Fruit fly (Drosophila melanogaster) whole organism, embryonic: ENCODE measurements around the gene yellow-e.

Source experiments
- BEAF-32 ChIP-seq: fragments of 200-800 bp; sonication (Bioruptor generic); optimal IDR thresholded peaks from 3 replicates; lab custom pipeline; 2017; ENCODE audit warnings: missing biosample characterization, missing genetic modification characterization, mild to moderate bottlenecking, moderate library complexity, missing genetic modification reagents
- BtbVII ChIP-seq: fragments of 200-800 bp; sonication (Bioruptor generic); optimal IDR thresholded peaks from 3 replicates; lab custom pipeline; 2017; ENCODE audit warnings: missing biosample characterization, mild to moderate bottlenecking, missing genetic modification characterization
- CG10959 ChIP-seq: fragments of 200-800 bp; sonication (Bioruptor generic); IDR thresholded peaks from 2 replicates; pipeline ENCODE4 v1.3.6; 2022; ENCODE audit warnings: missing biosample characterization, missing genetic modification characterization
- CG11456 ChIP-seq: fragments of 200-800 bp; sonication (Bioruptor generic); IDR thresholded peaks from 3 replicates; pipeline ENCODE4 v1.3.6; 2022; ENCODE audit warnings: missing biosample characterization, missing genetic modification characterization
- CG11560 ChIP-seq: fragments of 200-800 bp; sonication (Bioruptor generic); IDR thresholded peaks from 3 replicates; pipeline ENCODE4 v1.3.6; 2022; ENCODE audit warnings: missing biosample characterization, missing genetic modification characterization
- CG17385 ChIP-seq: fragments of 200-800 bp; sonication (Bioruptor generic); optimal IDR thresholded peaks from 3 replicates; lab custom pipeline; 2018; ENCODE audit warnings: missing biosample characterization, mild to moderate bottlenecking, missing genetic modification characterization
- CG18599 ChIP-seq: fragments of 200-800 bp; sonication (Bioruptor generic); optimal IDR thresholded peaks from 3 replicates; lab custom pipeline; 2017; ENCODE audit warnings: missing biosample characterization, missing genetic modification characterization, mild to moderate bottlenecking, moderate library complexity, missing genetic modification reagents
- CG30431 ChIP-seq: fragments of 200-800 bp; sonication (Bioruptor generic); optimal IDR thresholded peaks from 2 replicates; lab custom pipeline; 2017; ENCODE audit warnings: missing biosample characterization, missing genetic modification characterization
- CG3065 ChIP-seq: fragments of 200-800 bp; sonication (Bioruptor generic); optimal IDR thresholded peaks from 2 replicates; lab custom pipeline; 2016; ENCODE audit warnings: missing biosample characterization, missing genetic modification characterization
- CG32532 ChIP-seq: fragments of 200-800 bp; sonication (Bioruptor generic); IDR thresholded peaks from 2 replicates; pipeline ENCODE4 v1.3.6; 2022; ENCODE audit warnings: missing biosample characterization, missing genetic modification characterization
- CG4328 ChIP-seq: fragments of 200-800 bp; sonication (Bioruptor generic); optimal IDR thresholded peaks from 3 replicates; lab custom pipeline; 2017; ENCODE audit warnings: missing biosample characterization, missing genetic modification reagents, missing genetic modification characterization
- CG6254 ChIP-seq: fragments of 200-800 bp; sonication (Bioruptor generic); optimal IDR thresholded peaks from 3 replicates; lab custom pipeline; 2017; ENCODE audit warnings: mild to moderate bottlenecking, missing biosample characterization, missing genetic modification reagents, missing genetic modification characterization
- CG7745 ChIP-seq: fragments of 200-800 bp; sonication (Bioruptor generic); optimal IDR thresholded peaks from 2 replicates; lab custom pipeline; 2018; ENCODE audit warnings: missing biosample characterization, mild to moderate bottlenecking, missing genetic modification characterization, moderate library complexity
- CG7839 ChIP-seq: fragments of 200-800 bp; sonication (Bioruptor generic); optimal IDR thresholded peaks from 3 replicates; lab custom pipeline; 2018; ENCODE audit warnings: missing biosample characterization, mild to moderate bottlenecking, missing genetic modification characterization, moderate library complexity
- CG9817 ChIP-seq: fragments of 200-800 bp; sonication (Bioruptor generic); optimal IDR thresholded peaks from 2 replicates; lab custom pipeline; 2018; ENCODE audit warnings: missing biosample characterization, mild to moderate bottlenecking, missing genetic modification characterization, moderate library complexity
- CTCF ChIP-seq: fragments of 200-800 bp; sonication (Bioruptor generic); optimal IDR thresholded peaks from 2 replicates; lab custom pipeline; 2017; ENCODE audit warnings: missing biosample characterization, mild to moderate bottlenecking, missing genetic modification characterization, moderate library complexity
- CoRest ChIP-seq: fragments of 200-800 bp; sonication (Bioruptor generic); optimal IDR thresholded peaks from 3 replicates; lab custom pipeline; 2018; ENCODE audit warnings: missing biosample characterization, mild to moderate bottlenecking, missing genetic modification characterization, moderate library complexity
- CrebB ChIP-seq: fragments of 200-800 bp; sonication (Bioruptor generic); optimal IDR thresholded peaks from 3 replicates; lab custom pipeline; 2018; ENCODE audit warnings: missing biosample characterization, mild to moderate bottlenecking, missing genetic modification characterization
- Fer2 ChIP-seq: fragments of 200-800 bp; sonication (Bioruptor generic); optimal IDR thresholded peaks from 2 replicates; lab custom pipeline; 2018; ENCODE audit warnings: missing biosample characterization, mild to moderate bottlenecking, missing genetic modification characterization, moderate library complexity
- GATAe ChIP-seq: fragments of 200-800 bp; sonication (Bioruptor generic); conservative IDR thresholded peaks from 2 replicates; pipeline ENCODE4 v1.3.6; 2022; ENCODE audit warnings: missing biosample characterization, missing genetic modification characterization
- HLH4C ChIP-seq: fragments of 200-800 bp; sonication (Bioruptor generic); IDR thresholded peaks from 3 replicates; pipeline ENCODE4 v1.3.6; 2022; ENCODE audit warnings: missing biosample characterization, missing genetic modification characterization; ENCODE audit not compliant: partially characterized antibody
- Hr78 ChIP-seq, 2 experiments: fragments of 200-800 bp in 1 of 2; fragments of >200 bp in 1 of 2; sonication (Bioruptor generic) in 1 of 2; optimal IDR thresholded peaks; 2 replicates each; lab custom pipeline; 2017 to 2019; ENCODE audit warnings: missing biosample characterization in 2 of 2, missing genetic modification characterization in 2 of 2, mild to moderate bottlenecking in 1 of 2, moderate library complexity in 1 of 2
- NC2α ChIP-seq: fragments of 200-800 bp; sonication (Bioruptor generic); optimal IDR thresholded peaks from 2 replicates; lab custom pipeline; 2016; ENCODE audit warnings: missing biosample characterization, missing genetic modification characterization
- NK7.1 ChIP-seq: fragments of 200-800 bp; sonication (Bioruptor generic); optimal IDR thresholded peaks from 3 replicates; lab custom pipeline; 2016; ENCODE audit warnings: missing biosample characterization, missing genetic modification characterization
- PHDP ChIP-seq: fragments of 200-800 bp; sonication (Bioruptor generic); optimal IDR thresholded peaks from 3 replicates; lab custom pipeline; 2018; ENCODE audit warnings: missing biosample characterization, mild to moderate bottlenecking, missing genetic modification characterization, moderate library complexity
- Poxn ChIP-seq: fragments of 200-800 bp; sonication (Bioruptor generic); IDR thresholded peaks from 2 replicates; pipeline ENCODE4 v1.3.6; 2022; ENCODE audit warnings: missing biosample characterization, missing genetic modification characterization
- Stat92E ChIP-seq, 3 experiments: fragments of >200 bp in 2 of 3; fragments of 200-800 bp in 1 of 3; sonication (Bioruptor generic) in 1 of 3; optimal IDR thresholded peaks; 2 replicates each; lab custom pipeline; 2017 to 2019; ENCODE audit warnings: missing biosample characterization in 3 of 3, missing genetic modification characterization in 3 of 3, mild to moderate bottlenecking in 1 of 3, moderate library complexity in 1 of 3
- Trl ChIP-seq, 3 experiments: fragments of >200 bp in 2 of 3; fragments of 200-800 bp in 1 of 3; sonication (Bioruptor generic) in 1 of 3; optimal IDR thresholded peaks; 2 replicates in 1 of 3; 3 replicates in 2 of 3; lab custom pipeline; 2016 to 2017; ENCODE audit warnings: missing biosample characterization in 1 of 3, missing genetic modification characterization in 1 of 3
- Xrp1 ChIP-seq: fragments of 200-800 bp; sonication (Bioruptor generic); IDR thresholded peaks from 2 replicates; pipeline ENCODE4 v1.3.6; 2022; ENCODE audit warnings: missing biosample characterization, missing genetic modification characterization
- ap ChIP-seq: fragments of 200-800 bp; sonication (Bioruptor generic); IDR thresholded peaks from 2 replicates; pipeline ENCODE4 v1.3.6; 2022; ENCODE audit warnings: missing biosample characterization, missing genetic modification characterization
- bab2 ChIP-seq: fragments of 200-800 bp; sonication (Bioruptor generic); optimal IDR thresholded peaks from 2 replicates; lab custom pipeline; 2016; ENCODE audit warnings: missing biosample characterization, missing genetic modification characterization
- cato ChIP-seq: fragments of 200-800 bp; sonication (Bioruptor generic); optimal IDR thresholded peaks from 2 replicates; lab custom pipeline; 2016; ENCODE audit warnings: missing biosample characterization, missing genetic modification characterization, borderline replicate concordance
- ewg ChIP-seq: fragments of 200-800 bp; sonication (Bioruptor generic); optimal IDR thresholded peaks from 3 replicates; lab custom pipeline; 2017; ENCODE audit warnings: mild to moderate bottlenecking, missing biosample characterization, missing genetic modification reagents, missing genetic modification characterization
- fd64A ChIP-seq: fragments of 200-800 bp; sonication (Bioruptor generic); optimal IDR thresholded peaks from 3 replicates; lab custom pipeline; 2018; ENCODE audit warnings: missing biosample characterization, mild to moderate bottlenecking, missing genetic modification characterization
- gem ChIP-seq: fragments of 200-800 bp; sonication (Bioruptor generic); optimal IDR thresholded peaks from 2 replicates; lab custom pipeline; 2019; ENCODE audit warnings: missing biosample characterization, mild to moderate bottlenecking, missing genetic modification characterization, moderate library complexity
- grn ChIP-seq: fragments of 200-800 bp; sonication (Bioruptor generic); optimal IDR thresholded peaks from 3 replicates; lab custom pipeline; 2017; ENCODE audit warnings: missing biosample characterization, missing genetic modification characterization
- gsb-n ChIP-seq: fragments of 200-800 bp; sonication (Bioruptor generic); optimal IDR thresholded peaks from 3 replicates; lab custom pipeline; 2018; ENCODE audit warnings: missing biosample characterization, mild to moderate bottlenecking, missing genetic modification characterization
- insv ChIP-seq, 2 experiments: fragments of 200-800 bp; sonication (Bioruptor generic); optimal IDR thresholded peaks; 3 replicates each; lab custom pipeline; 2016 to 2018; ENCODE audit warnings: missing biosample characterization in 2 of 2, missing genetic modification characterization in 2 of 2
- ken ChIP-seq: fragments of 200-800 bp; sonication (Bioruptor generic); IDR thresholded peaks from 3 replicates; pipeline ENCODE4 v1.3.6; 2022; ENCODE audit warnings: missing biosample characterization, missing genetic modification characterization
- lmd ChIP-seq: fragments of 200-800 bp; sonication (Bioruptor generic); IDR thresholded peaks from 2 replicates; pipeline ENCODE4 v1.3.6; 2022; ENCODE audit warnings: missing biosample characterization, missing genetic modification characterization
- mirr ChIP-seq: fragments of 200-800 bp; sonication (Bioruptor generic); optimal IDR thresholded peaks from 3 replicates; lab custom pipeline; 2018; ENCODE audit warnings: missing biosample characterization, mild to moderate bottlenecking, missing genetic modification characterization
- nerfin-2 ChIP-seq: fragments of 200-800 bp; sonication (Bioruptor generic); IDR thresholded peaks from 2 replicates; pipeline ENCODE4 v1.3.6; 2022; ENCODE audit warnings: missing biosample characterization, missing genetic modification characterization; ENCODE audit not compliant: partially characterized antibody
- phol ChIP-seq: fragments of 200-800 bp; sonication (Bioruptor generic); optimal IDR thresholded peaks from 3 replicates; lab custom pipeline; 2018; ENCODE audit warnings: missing biosample characterization, mild to moderate bottlenecking, missing genetic modification characterization, moderate library complexity
- salm ChIP-seq: fragments of 200-800 bp; sonication (Bioruptor generic); optimal IDR thresholded peaks from 2 replicates; lab custom pipeline; 2018; ENCODE audit warnings: missing biosample characterization, mild to moderate bottlenecking, missing genetic modification characterization
- sim ChIP-seq: fragments of 200-800 bp; sonication (Bioruptor generic); IDR thresholded peaks from 2 replicates; pipeline ENCODE4 v1.3.6; 2022; ENCODE audit warnings: missing biosample characterization, missing genetic modification characterization
- sisA ChIP-seq: fragments of 200-800 bp; sonication (Bioruptor generic); IDR thresholded peaks from 2 replicates; pipeline ENCODE4 v1.3.6; 2022; ENCODE audit warnings: missing biosample characterization, missing genetic modification characterization

Gene yellow-e

DNA sequence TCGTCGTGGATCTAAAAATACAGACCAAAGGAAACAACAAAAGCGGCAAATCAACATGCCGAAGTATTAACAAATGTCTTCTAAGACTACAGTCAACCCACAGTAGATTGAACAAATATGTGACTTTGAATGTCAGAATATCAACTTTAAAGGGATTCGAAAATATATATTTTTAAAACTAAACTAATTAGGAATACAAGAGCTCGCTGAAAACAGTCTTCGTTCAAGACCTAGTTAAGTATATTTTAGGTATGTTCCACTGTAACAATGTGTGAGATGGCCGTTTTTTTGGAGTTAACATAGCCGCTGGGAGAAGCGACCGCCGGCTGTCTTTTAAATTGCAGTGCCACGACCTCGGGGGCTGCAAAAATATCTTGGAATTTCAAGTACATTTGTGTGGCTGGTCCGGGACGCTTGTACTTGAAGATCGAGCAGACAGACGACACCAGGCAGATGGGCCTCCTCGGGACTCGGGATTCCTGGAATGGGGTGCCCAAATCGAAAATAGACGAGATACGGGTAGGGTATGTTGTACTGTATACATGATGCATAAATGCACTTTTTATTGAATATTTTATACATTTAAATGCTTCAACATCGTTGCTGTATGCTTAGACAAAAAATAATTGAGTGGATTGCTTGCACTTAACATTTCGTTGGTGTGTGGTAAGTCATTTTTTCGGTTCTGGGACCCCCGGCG is 13.4 kb upstream of the yellow-e start (continued):
- no peak for TF ChIP-seq NC2α (GFP tag; lab: Kevin White, UChicago)
- TF ChIP-seq BtbVII (GFP tag; lab: Kevin White, UChicago) = peak; percentile 50
- TF ChIP-seq ewg = peak; percentile 53
- peak; percentile 30 for TF ChIP-seq CG30431 (GFP tag; lab: Kevin White, UChicago)
- no peak for TF ChIP-seq NK7.1 (GFP tag; lab: Kevin White, UChicago)
- TF ChIP-seq HLH4C (GFP tag; lab: Robert Waterston, UW) = no peak
- TF ChIP-seq insv (GFP tag; optimal IDR thresholded peaks at IDR 0.05; lab: Kevin White, UChicago) = no peak
- peak; percentile 65; the same call in 1 of the 3 replicates for TF ChIP-seq CG11456
- peak; percentile 54 for TF ChIP-seq CG32532 (GFP tag; lab: Robert Waterston, UW)
- peak; percentile 62 for TF ChIP-seq CG18599 (GFP tag; lab: Kevin White, UChicago)
- TF ChIP-seq Poxn (GFP tag; lab: Robert Waterston, UW) = no peak
- TF ChIP-seq mirr (GFP tag; lab: Kevin White, UChicago) = no peak
- TF ChIP-seq, all 482 proteins: peak for 291

DNA sequence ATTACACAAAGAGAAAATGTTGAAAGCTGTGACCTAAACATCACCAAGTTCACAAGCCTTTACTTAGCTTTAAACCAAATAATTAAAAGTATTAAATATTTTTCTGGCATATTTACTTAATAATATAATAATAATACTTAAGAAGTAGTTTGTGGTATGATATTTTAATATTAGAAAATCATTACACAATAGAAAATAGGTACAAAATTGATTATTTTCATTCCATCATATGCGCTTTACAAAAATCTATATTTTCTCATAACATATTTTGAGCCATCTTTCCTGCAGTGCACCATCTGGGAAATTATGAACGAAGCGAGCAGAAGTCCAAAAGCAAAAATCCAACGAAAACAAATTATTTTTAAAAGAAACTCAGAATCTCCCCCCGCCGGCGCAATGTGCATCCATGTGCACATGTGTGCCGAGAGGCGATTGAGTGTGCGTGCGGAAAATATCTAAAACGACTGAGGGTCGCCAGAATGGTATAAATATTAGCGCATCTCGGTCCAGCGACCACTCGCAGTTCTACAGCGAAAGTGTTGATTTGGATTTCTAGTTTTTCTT is 10.5 kb upstream of the yellow-e start, which contains the start of gene Act87E:
Act87E (plus strand) TSS at position 514 of the 564 bp plus-strand sequence.
- TF ChIP-seq CrebB (tag; lab: Kevin White, UChicago) = no peak
- TF ChIP-seq gsb-n = peak; percentile 77
- TF ChIP-seq nerfin-2 (GFP tag; lab: Robert Waterston, UW) = no peak
- peak; percentile 83 for TF ChIP-seq CoRest (tag; lab: Kevin White, UChicago)
- no peak for TF ChIP-seq fd64A (GFP tag; lab: Kevin White, UChicago)
- peak; percentile 46; the same call in 1 of the 2 replicates for TF ChIP-seq sim (GFP tag; lab: Robert Waterston, UW)
- peak; percentile 17 for TF ChIP-seq cato
- TF ChIP-seq lmd (GFP tag; lab: Robert Waterston, UW) = peak; percentile 61
- TF ChIP-seq sisA (GFP tag; lab: Robert Waterston, UW) = peak; percentile 55; the same call in 1 of the 2 replicates
- TF ChIP-seq PHDP (tag; lab: Kevin White, UChicago) = peak; percentile 67
- peak; percentile 54 for TF ChIP-seq CG17385 (GFP tag; lab: Kevin White, UChicago)
- peak; percentile 3 for TF ChIP-seq CG4328 (GFP tag; lab: Kevin White, UChicago)
- TF ChIP-seq CTCF (GFP tag; lab: Kevin White, UChicago) = no peak
- no peak for TF ChIP-seq CG3065 (GFP tag; lab: Kevin White, UChicago)
- TF ChIP-seq CG18599 (GFP tag; lab: Kevin White, UChicago) = peak; percentile 16
- no peak for TF ChIP-seq CG7745
- peak in 1 of 3 experiments; percentile 50 for TF ChIP-seq Stat92E (GFP tag; optimal IDR thresholded peaks at IDR 0.05; lab: Kevin White, UChicago)
- no peak for TF ChIP-seq BEAF-32 (GFP tag; lab: Kevin White, UChicago)
- no peak for TF ChIP-seq GATAe (GFP tag; lab: Robert Waterston, UW)
- TF ChIP-seq Fer2 (tag; lab: Kevin White, UChicago) = peak; percentile 12
- TF ChIP-seq phol (tag; lab: Kevin White, UChicago) = peak; percentile 86
- peak; percentile 64 for TF ChIP-seq Xrp1 (GFP tag; lab: Robert Waterston, UW)
- TF ChIP-seq ap (GFP tag; lab: Robert Waterston, UW) = no peak
- peak; percentile 65 for TF ChIP-seq CG6254
- TF ChIP-seq salm (tag; lab: Kevin White, UChicago) = peak; percentile 71
- TF ChIP-seq grn = no peak
- no peak for TF ChIP-seq Trl (optimal IDR thresholded peaks at IDR 0.05; lab: Kevin White, UChicago)
- TF ChIP-seq Trl (GFP tag; optimal IDR thresholded peaks at IDR 0.05; lab: Kevin White, UChicago) = no peak
- TF ChIP-seq gem = peak; percentile 87
- TF ChIP-seq CG7839 (tag; lab: Kevin White, UChicago) = peak; percentile 78
- TF ChIP-seq ken (GFP tag; lab: Robert Waterston, UW) = no peak
- peak; percentile 34 for TF ChIP-seq CG9817
- peak; percentile 38; the same call in 1 of the 2 replicates for TF ChIP-seq CG10959 (GFP tag; lab: Robert Waterston, UW)
- TF ChIP-seq Hr78 (GFP tag; optimal IDR thresholded peaks at IDR 0.05; lab: Kevin White, UChicago) = peak in 1 of 2 experiments; percentile 60
- TF ChIP-seq CG11560 = no peak
- no peak for TF ChIP-seq bab2
